Fruit fly (Drosophila melanogaster) whole organism, embryonic: Measurements from ENCODE around the gene Dlc90F.
A peak's percentile ranks its signal among the peaks of the same experiment; 100 is the strongest.

Source experiments
- CG10209 ChIP-seq: fragments of 200-800 bp; sonication (Bioruptor generic); optimal IDR thresholded peaks from 3 replicates; lab custom pipeline; 2017; ENCODE audit warnings: missing biosample characterization, mild to moderate bottlenecking, missing genetic modification characterization, missing genetic modification reagents
- CG10565 ChIP-seq: fragments of 200-800 bp; sonication (Bioruptor generic); optimal IDR thresholded peaks from 3 replicates; lab custom pipeline; 2016; ENCODE audit warnings: missing biosample characterization, mild to moderate bottlenecking, missing genetic modification characterization
- CG10654 ChIP-seq: fragments of 200-800 bp; sonication (Bioruptor generic); optimal IDR thresholded peaks from 2 replicates; lab custom pipeline; 2016; ENCODE audit warnings: missing biosample characterization, missing genetic modification characterization
- CG11247 ChIP-seq: fragments of 200-800 bp; sonication (Bioruptor generic); IDR thresholded peaks from 2 replicates; pipeline ENCODE4 v1.3.6; 2022; ENCODE audit warnings: missing biosample characterization, missing genetic modification characterization
- CG12104 ChIP-seq: fragments of 200-800 bp; sonication (Bioruptor generic); optimal IDR thresholded peaks from 3 replicates; lab custom pipeline; 2016; ENCODE audit warnings: missing biosample characterization, missing genetic modification characterization
- CG12659 ChIP-seq: fragments of 200-800 bp; sonication (Bioruptor generic); optimal IDR thresholded peaks from 3 replicates; lab custom pipeline; 2017; ENCODE audit warnings: mild to moderate bottlenecking, missing biosample characterization, missing genetic modification reagents, missing genetic modification characterization
- CG13123 ChIP-seq: fragments of 200-800 bp; sonication (Bioruptor generic); optimal IDR thresholded peaks from 2 replicates; lab custom pipeline; 2016; ENCODE audit warnings: missing biosample characterization, missing genetic modification characterization
- CG14965 ChIP-seq: fragments of 200-800 bp; sonication (Bioruptor generic); optimal IDR thresholded peaks from 2 replicates; lab custom pipeline; 2016; ENCODE audit warnings: missing biosample characterization, missing genetic modification characterization, borderline replicate concordance
- CG15269 ChIP-seq: fragments of 200-800 bp; sonication (Bioruptor generic); optimal IDR thresholded peaks from 2 replicates; lab custom pipeline; 2018; ENCODE audit warnings: missing biosample characterization, mild to moderate bottlenecking, missing genetic modification characterization, moderate library complexity
- CG17612 ChIP-seq: fragments of 200-800 bp; sonication (Bioruptor generic); IDR thresholded peaks from 2 replicates; pipeline ENCODE4 v1.3.6; 2022; ENCODE audit warnings: missing biosample characterization, missing genetic modification characterization
- CG17829 ChIP-seq: fragments of 200-800 bp; optimal IDR thresholded peaks from 2 replicates; lab custom pipeline; 2019; ENCODE audit warnings: missing biosample characterization, mild to moderate bottlenecking, missing genetic modification characterization, moderate library complexity
- CG18262 ChIP-seq: fragments of 200-800 bp; optimal IDR thresholded peaks from 3 replicates; lab custom pipeline; 2019; ENCODE audit warnings: missing biosample characterization, mild to moderate bottlenecking, missing genetic modification characterization, moderate library complexity
- CG30020 ChIP-seq: fragments of 200-800 bp; optimal IDR thresholded peaks from 2 replicates; lab custom pipeline; 2019; ENCODE audit warnings: missing biosample characterization, mild to moderate bottlenecking, missing genetic modification characterization, moderate library complexity
- CG31224 ChIP-seq: fragments of 200-800 bp; sonication (Bioruptor generic); IDR thresholded peaks from 2 replicates; pipeline ENCODE4 v1.3.6; 2022; ENCODE audit warnings: missing biosample characterization, missing genetic modification characterization
- CG3995 ChIP-seq: fragments of 200-800 bp; sonication (Bioruptor generic); optimal IDR thresholded peaks from 3 replicates; lab custom pipeline; 2016; ENCODE audit warnings: missing biosample characterization, missing genetic modification characterization
- CG4282 ChIP-seq: fragments of 200-800 bp; sonication (Bioruptor generic); optimal IDR thresholded peaks from 2 replicates; lab custom pipeline; 2016; ENCODE audit warnings: missing biosample characterization, missing genetic modification characterization
- CG4820 ChIP-seq: fragments of 200-800 bp; sonication (Bioruptor generic); optimal IDR thresholded peaks from 3 replicates; lab custom pipeline; 2016; ENCODE audit warnings: missing biosample characterization, missing genetic modification characterization
- CG6654 ChIP-seq: fragments of 200-800 bp; sonication (Bioruptor generic); optimal IDR thresholded peaks from 2 replicates; lab custom pipeline; 2017; ENCODE audit warnings: missing biosample characterization, mild to moderate bottlenecking, missing genetic modification characterization
- CG7786 ChIP-seq: fragments of 200-800 bp; sonication (Bioruptor generic); optimal IDR thresholded peaks from 2 replicates; lab custom pipeline; 2016; ENCODE audit warnings: missing biosample characterization, missing genetic modification characterization
- CG8924 ChIP-seq: fragments of 200-800 bp; optimal IDR thresholded peaks from 3 replicates; lab custom pipeline; 2019; ENCODE audit warnings: missing biosample characterization, mild to moderate bottlenecking, missing genetic modification characterization, moderate library complexity
- CG9727 ChIP-seq: fragments of 200-800 bp; sonication (Bioruptor generic); optimal IDR thresholded peaks from 3 replicates; lab custom pipeline; 2017; ENCODE audit warnings: missing biosample characterization, mild to moderate bottlenecking, missing genetic modification characterization
- CG9817 ChIP-seq: fragments of 200-800 bp; sonication (Bioruptor generic); optimal IDR thresholded peaks from 2 replicates; lab custom pipeline; 2018; ENCODE audit warnings: missing biosample characterization, mild to moderate bottlenecking, missing genetic modification characterization, moderate library complexity
- Dfd ChIP-seq, 2 experiments: fragments of >200 bp; optimal IDR thresholded peaks; 2 replicates each; lab custom pipeline; 2017; ENCODE audit warnings: missing biosample characterization in 2 of 2, missing genetic modification characterization in 2 of 2
- Dll ChIP-seq: fragments of 200-800 bp; sonication (Bioruptor generic); IDR thresholded peaks from 4 replicates; pipeline ENCODE4 v1.3.6; 2022; ENCODE audit warnings: missing biosample characterization, missing genetic modification characterization; ENCODE audit not compliant: partially characterized antibody
- Drgx ChIP-seq: fragments of 200-800 bp; sonication (Bioruptor generic); IDR thresholded peaks from 2 replicates; pipeline ENCODE4 v1.3.6; 2022; ENCODE audit warnings: missing biosample characterization, missing genetic modification characterization
- E2f1 ChIP-seq: fragments of 200-800 bp; sonication (Bioruptor generic); IDR thresholded peaks from 2 replicates; pipeline ENCODE4 v1.3.6; 2022; ENCODE audit warnings: missing biosample characterization, missing genetic modification characterization
- Lim3 ChIP-seq: fragments of 200-800 bp; sonication (Bioruptor generic); IDR thresholded peaks from 2 replicates; pipeline ENCODE4 v1.3.6; 2022; ENCODE audit warnings: missing biosample characterization, missing genetic modification characterization
- Lpt ChIP-seq: fragments of >200 bp; optimal IDR thresholded peaks from 2 replicates; lab custom pipeline; 2018; ENCODE audit warnings: missing biosample characterization, missing genetic modification characterization
- Mad ChIP-seq: fragments of 200-800 bp; sonication (Bioruptor generic); optimal IDR thresholded peaks from 2 replicates; lab custom pipeline; 2016; ENCODE audit warnings: missing biosample characterization, missing genetic modification characterization
- Mes4 ChIP-seq: fragments of 200-800 bp; sonication (Bioruptor generic); optimal IDR thresholded peaks from 2 replicates; lab custom pipeline; 2016; ENCODE audit warnings: missing biosample characterization, missing genetic modification characterization
- NC2α ChIP-seq: fragments of 200-800 bp; sonication (Bioruptor generic); optimal IDR thresholded peaks from 2 replicates; lab custom pipeline; 2016; ENCODE audit warnings: missing biosample characterization, missing genetic modification characterization
- Nf-YC ChIP-seq: fragments of 200-800 bp; optimal IDR thresholded peaks from 3 replicates; lab custom pipeline; 2019; ENCODE audit warnings: missing biosample characterization, mild to moderate bottlenecking, missing genetic modification characterization, moderate library complexity
- Sin3A ChIP-seq: fragments of >200 bp; optimal IDR thresholded peaks from 2 replicates; lab custom pipeline; 2018
- btn ChIP-seq: fragments of 200-800 bp; sonication (Bioruptor generic); optimal IDR thresholded peaks from 2 replicates; lab custom pipeline; 2016; ENCODE audit warnings: missing biosample characterization, missing genetic modification characterization
- da ChIP-seq: fragments of 200-800 bp; sonication (Bioruptor generic); optimal IDR thresholded peaks from 2 replicates; lab custom pipeline; 2016; ENCODE audit warnings: missing biosample characterization, missing genetic modification characterization
- dati ChIP-seq: fragments of 200-800 bp; sonication (Bioruptor generic); IDR thresholded peaks from 2 replicates; pipeline ENCODE4 v1.3.6; 2022; ENCODE audit warnings: missing biosample characterization, missing genetic modification characterization
- dimm ChIP-seq: fragments of 200-800 bp; sonication (Bioruptor generic); IDR thresholded peaks from 2 replicates; pipeline ENCODE4 v1.3.6; 2022; ENCODE audit warnings: missing biosample characterization, missing genetic modification characterization
- dmrt11E ChIP-seq: fragments of 200-800 bp; sonication (Bioruptor generic); optimal IDR thresholded peaks from 3 replicates; lab custom pipeline; 2018; ENCODE audit warnings: missing biosample characterization, mild to moderate bottlenecking, missing genetic modification characterization, moderate library complexity
- fd3F ChIP-seq: fragments of 200-800 bp; sonication (Bioruptor generic); optimal IDR thresholded peaks from 2 replicates; lab custom pipeline; 2018; ENCODE audit warnings: missing biosample characterization, mild to moderate bottlenecking, missing genetic modification characterization, moderate library complexity
- hb ChIP-seq: fragments of 200-800 bp; sonication (Bioruptor generic); IDR thresholded peaks from 3 replicates; pipeline ENCODE4 v1.3.6; 2022; ENCODE audit warnings: missing biosample characterization, missing genetic modification characterization; ENCODE audit not compliant: partially characterized antibody
- lov ChIP-seq, 2 experiments: fragments of 200-800 bp in 1 of 2; fragments of >200 bp in 1 of 2; sonication (Bioruptor generic) in 1 of 2; IDR thresholded peaks in 1 of 2; optimal IDR thresholded peaks in 1 of 2; 2 replicates in 1 of 2; 3 replicates in 1 of 2; pipeline versions ENCODE4 v1.3.6 to Lab custom; 2017 to 2022; ENCODE audit warnings: missing biosample characterization in 1 of 2, missing genetic modification characterization in 1 of 2
- pfk ChIP-seq: fragments of 200-800 bp; sonication (Bioruptor generic); optimal IDR thresholded peaks from 2 replicates; lab custom pipeline; 2018; ENCODE audit warnings: missing biosample characterization, mild to moderate bottlenecking, missing genetic modification characterization, moderate library complexity
- pnt ChIP-seq: fragments of 200-800 bp; sonication (Bioruptor generic); optimal IDR thresholded peaks from 3 replicates; lab custom pipeline; 2016; ENCODE audit warnings: missing biosample characterization, missing genetic modification characterization
- ro ChIP-seq: fragments of 200-800 bp; sonication (Bioruptor generic); IDR thresholded peaks from 2 replicates; pipeline ENCODE4 v1.3.6; 2022; ENCODE audit warnings: missing biosample characterization, missing genetic modification characterization
- row ChIP-seq: fragments of 200-800 bp; sonication (Bioruptor generic); IDR thresholded peaks from 3 replicates; pipeline ENCODE4 v1.3.6; 2022; ENCODE audit warnings: missing biosample characterization, missing genetic modification characterization
- sens ChIP-seq: fragments of 200-800 bp; sonication (Bioruptor generic); peaks from one replicate; lab custom pipeline; 2016; ENCODE audit warnings: missing biosample characterization, missing genetic modification characterization
- sob ChIP-seq: fragments of 200-800 bp; sonication (Bioruptor generic); IDR thresholded peaks from 2 replicates; pipeline ENCODE4 v1.3.6; 2022; ENCODE audit warnings: missing biosample characterization, missing genetic modification characterization
- sr ChIP-seq: fragments of 200-800 bp; sonication (Bioruptor generic); IDR thresholded peaks from 3 replicates; pipeline ENCODE4 v1.3.6; 2022; ENCODE audit warnings: missing biosample characterization, missing genetic modification characterization
- stc ChIP-seq: fragments of 200-800 bp; sonication (Bioruptor generic); IDR thresholded peaks from 2 replicates; pipeline ENCODE4 v1.3.6; 2022; ENCODE audit warnings: missing biosample characterization, missing genetic modification characterization
- tx ChIP-seq: fragments of 200-800 bp; sonication (Bioruptor generic); optimal IDR thresholded peaks from 2 replicates; lab custom pipeline; 2016; ENCODE audit warnings: missing biosample characterization, missing genetic modification characterization
- unpg ChIP-seq: fragments of 200-800 bp; sonication (Bioruptor generic); optimal IDR thresholded peaks from 3 replicates; lab custom pipeline; 2018; ENCODE audit warnings: missing biosample characterization, mild to moderate bottlenecking, missing genetic modification characterization, moderate library complexity

The Dlc90F gene

DNA sequence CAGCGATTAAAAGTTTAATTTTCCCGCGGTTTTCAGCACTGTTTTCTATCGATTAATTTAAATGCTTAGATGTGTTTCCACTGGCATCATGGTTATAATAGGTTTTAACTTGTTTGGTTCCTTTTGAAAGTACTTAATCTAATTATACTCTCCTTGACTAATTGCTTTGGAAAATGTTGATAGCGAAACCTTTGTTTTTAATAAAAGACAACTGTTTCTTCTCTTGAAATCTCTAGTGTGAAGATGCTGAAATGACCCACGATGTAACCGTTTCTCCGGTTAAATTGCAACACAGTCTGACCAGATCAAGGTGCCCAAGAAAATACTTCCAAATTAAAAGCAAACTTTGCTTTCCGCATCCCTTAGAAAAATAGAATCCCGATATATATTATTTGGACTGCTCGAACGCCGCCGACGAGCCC, at the start of gene Dlc90F (continued):
- TF ChIP-seq dati (GFP tag; lab: Robert Waterston, UW) (no peak), row (peak; percentile 89), E2f1 (GFP tag; lab: Robert Waterston, UW) (peak; percentile 83), CG3995 (GFP tag; lab: Kevin White, UChicago) (peak; percentile 65), CG31224 (peak; percentile 71), btn (GFP tag; lab: Kevin White, UChicago) (peak; percentile 22), stc (GFP tag; lab: Robert Waterston, UW) (peak; percentile 70; the same call in 1 of the 2 replicates), Lpt (GFP tag; lab: Kevin White, UChicago) (no peak), Mes4 (peak; percentile 81), ro (no peak; the same call in 1 of the 2 replicates), sens (GFP tag; lab: Kevin White, UChicago) (peak; percentile 96), Drgx (peak; percentile 68), CG10654 (peak; percentile 65), dimm (GFP tag; lab: Robert Waterston, UW) (peak; percentile 72), CG15269 (tag; lab: Kevin White, UChicago) (no peak), CG9817 (peak; percentile 86), Lim3 (GFP tag; lab: Robert Waterston, UW) (peak; percentile 53; the same call in 1 of the 2 replicates), CG17612 (peak; percentile 51; the same call in 1 of the 2 replicates), fd3F (peak; percentile 64), CG4820 (GFP tag; lab: Kevin White, UChicago) (peak; percentile 73), CG12104 (peak; percentile 12), CG12659 (peak; percentile 94), Sin3A (lab: Kevin White, UChicago) (peak; percentile 99), tx (GFP tag; lab: Kevin White, UChicago) (peak; percentile 73), sr (no peak), Mad (peak; percentile 50), da (GFP tag; lab: Kevin White, UChicago) (no peak), unpg (GFP tag; lab: Kevin White, UChicago) (peak; percentile 78), CG10209 (GFP tag; lab: Kevin White, UChicago) (peak; percentile 54), pfk (GFP tag; lab: Kevin White, UChicago) (no peak), pnt (peak; percentile 79), Dll (GFP tag; lab: Robert Waterston, UW) (peak; percentile 65; the same call in 2 of the 4 replicates), NC2α (GFP tag; lab: Kevin White, UChicago) (peak; percentile 45), dmrt11E (tag; lab: Kevin White, UChicago) (peak; percentile 82), hb (GFP tag; lab: Robert Waterston, UW) (no peak), sob (peak; percentile 82; the same call in 1 of the 2 replicates), Dfd (GFP tag; optimal IDR thresholded peaks at IDR 0.05; lab: Kevin White, UChicago) (peak in 1 of 2 experiments; percentile 19), Nf-YC (tag; lab: Kevin White, UChicago) (peak; percentile 69), CG4282 (GFP tag; lab: Kevin White, UChicago) (peak; percentile 39), lov (optimal IDR thresholded peaks at IDR 0.05; lab: Kevin White, UChicago) (no peak), lov (GFP tag; IDR thresholded peaks at IDR 0.05; lab: Robert Waterston, UW) (no peak), CG8924 (tag; lab: Kevin White, UChicago) (peak; percentile 67), CG10565 (GFP tag; lab: Kevin White, UChicago) (no peak), CG18262 (tag; lab: Kevin White, UChicago) (peak; percentile 79), CG11247 (GFP tag; lab: Robert Waterston, UW) (peak; percentile 82), CG17829 (tag; lab: Kevin White, UChicago) (peak; percentile 81), CG30020 (tag; lab: Kevin White, UChicago) (peak; percentile 84), CG14965 (GFP tag; lab: Kevin White, UChicago) (no peak), CG13123 (GFP tag; lab: Kevin White, UChicago) (peak; percentile 67), CG7786 (peak; percentile 77), CG6654 (GFP tag; lab: Kevin White, UChicago) (peak; percentile 13), CG9727 (GFP tag; lab: Kevin White, UChicago) (peak; percentile 44)
